Fruit fly (Drosophila melanogaster) S2 (cell line): ENCODE data around the gene Ac76E.

Source experiments
- CG8478 ChIP-seq: fragments of >200 bp; optimal IDR thresholded peaks from 2 replicates; lab custom pipeline; 2018
- CTCF ChIP-seq, 2 experiments: fragments of >200 bp; optimal IDR thresholded peaks; 2 replicates each; lab custom pipeline; 2018

- TF ChIP-seq CG8478 (no peak), CTCF (optimal IDR thresholded peaks at IDR 0.05; lab: Kevin White, UChicago) (no peak)
Measured at dm6 chr3L:19922833-19923745, 16.0 kb upstream of the Ac76E start, which contains the start of gene Pfdn6.
